Fruit fly (Drosophila melanogaster) whole organism, embryonic: Measurements from ENCODE around the gene CG4267.

Source experiments
- Blimp-1 ChIP-seq: fragments of 200-800 bp; sonication (Bioruptor generic); optimal IDR thresholded peaks from 3 replicates; lab custom pipeline; 2018; ENCODE audit warnings: missing biosample characterization, missing genetic modification characterization, mild to moderate bottlenecking, moderate library complexity, missing genetic modification reagents
- CG11085 ChIP-seq: fragments of 200-800 bp; sonication (Bioruptor generic); IDR thresholded peaks from 2 replicates; pipeline ENCODE4 v1.3.6; 2022; ENCODE audit warnings: missing biosample characterization, missing genetic modification characterization
- CG11695 ChIP-seq: fragments of 200-800 bp; sonication (Bioruptor generic); IDR thresholded peaks from 3 replicates; pipeline ENCODE4 v1.3.6; 2022; ENCODE audit warnings: missing biosample characterization, missing genetic modification characterization
- CG13287 ChIP-seq: fragments of 200-800 bp; sonication (Bioruptor generic); IDR thresholded peaks from 2 replicates; pipeline ENCODE4 v1.3.6; 2022; ENCODE audit warnings: missing biosample characterization, missing genetic modification characterization; ENCODE audit not compliant: partially characterized antibody
- CG13424 ChIP-seq: fragments of 200-800 bp; sonication (Bioruptor generic); optimal IDR thresholded peaks from 2 replicates; lab custom pipeline; 2019; ENCODE audit warnings: missing biosample characterization, mild to moderate bottlenecking, missing genetic modification characterization, moderate library complexity
- CG1529 ChIP-seq: fragments of 200-800 bp; sonication (Bioruptor generic); optimal IDR thresholded peaks from 3 replicates; lab custom pipeline; 2018; ENCODE audit warnings: missing biosample characterization, missing genetic modification characterization
- CG17186 ChIP-seq: fragments of 200-800 bp; sonication (Bioruptor generic); optimal IDR thresholded peaks from 3 replicates; lab custom pipeline; 2017; ENCODE audit warnings: missing biosample characterization, missing genetic modification reagents, missing genetic modification characterization
- CG17328 ChIP-seq: fragments of 200-800 bp; sonication (Bioruptor generic); IDR thresholded peaks from 2 replicates; pipeline ENCODE4 v1.3.6; 2022; ENCODE audit warnings: missing biosample characterization, missing genetic modification characterization
- CG17385 ChIP-seq: fragments of 200-800 bp; sonication (Bioruptor generic); optimal IDR thresholded peaks from 3 replicates; lab custom pipeline; 2018; ENCODE audit warnings: missing biosample characterization, mild to moderate bottlenecking, missing genetic modification characterization
- CG18476 ChIP-seq: fragments of 200-800 bp; sonication (Bioruptor generic); optimal IDR thresholded peaks from 2 replicates; lab custom pipeline; 2016; ENCODE audit warnings: missing biosample characterization, mild to moderate bottlenecking, missing genetic modification characterization
- CG30431 ChIP-seq: fragments of 200-800 bp; sonication (Bioruptor generic); optimal IDR thresholded peaks from 2 replicates; lab custom pipeline; 2017; ENCODE audit warnings: missing biosample characterization, missing genetic modification characterization
- CG34422 ChIP-seq: fragments of 200-800 bp; sonication (Bioruptor generic); IDR thresholded peaks from 3 replicates; pipeline ENCODE4 v1.3.6; 2022; ENCODE audit warnings: missing biosample characterization, missing genetic modification characterization
- CG43689 ChIP-seq: fragments of 200-800 bp; sonication (Bioruptor generic); IDR thresholded peaks from 2 replicates; pipeline ENCODE4 v1.3.6; 2022; ENCODE audit warnings: missing biosample characterization, missing genetic modification characterization
- CG4404 ChIP-seq: fragments of 200-800 bp; sonication (Bioruptor generic); IDR thresholded peaks from 2 replicates; pipeline ENCODE4 v1.3.6; 2022; ENCODE audit warnings: missing biosample characterization, missing genetic modification characterization
- CG6272 ChIP-seq: fragments of 200-800 bp; sonication (Bioruptor generic); IDR thresholded peaks from 2 replicates; pipeline ENCODE4 v1.3.6; 2022; ENCODE audit warnings: missing biosample characterization, missing genetic modification characterization
- CG9797 ChIP-seq: fragments of 200-800 bp; sonication (Bioruptor generic); optimal IDR thresholded peaks from 3 replicates; lab custom pipeline; 2018; ENCODE audit warnings: missing biosample characterization, mild to moderate bottlenecking, missing genetic modification characterization
- D19B ChIP-seq: fragments of 200-800 bp; sonication (Bioruptor generic); optimal IDR thresholded peaks from 2 replicates; lab custom pipeline; 2017; ENCODE audit warnings: missing biosample characterization, mild to moderate bottlenecking, missing genetic modification characterization
- Dip2 ChIP-seq: fragments of 200-800 bp; sonication (Bioruptor generic); IDR thresholded peaks from 2 replicates; pipeline ENCODE4 v1.3.6; 2022; ENCODE audit warnings: missing biosample characterization, missing genetic modification characterization
- Dp ChIP-seq: fragments of 200-800 bp; sonication (Bioruptor generic); optimal IDR thresholded peaks from 2 replicates; lab custom pipeline; 2018; ENCODE audit warnings: missing biosample characterization, mild to moderate bottlenecking, missing genetic modification characterization, moderate library complexity
- Drgx ChIP-seq: fragments of 200-800 bp; sonication (Bioruptor generic); IDR thresholded peaks from 2 replicates; pipeline ENCODE4 v1.3.6; 2022; ENCODE audit warnings: missing biosample characterization, missing genetic modification characterization
- Ets65A ChIP-seq: fragments of 200-800 bp; sonication (Bioruptor generic); peaks from one replicate; lab custom pipeline; 2016; ENCODE audit warnings: missing biosample characterization, missing genetic modification characterization
- Fer1 ChIP-seq: fragments of 200-800 bp; sonication (Bioruptor generic); optimal IDR thresholded peaks from 2 replicates; lab custom pipeline; 2017; ENCODE audit warnings: missing biosample characterization, mild to moderate bottlenecking, missing genetic modification characterization
- Gug ChIP-seq: fragments of 200-800 bp; sonication (Bioruptor generic); IDR thresholded peaks from 4 replicates; pipeline ENCODE4 v1.3.6; 2022; ENCODE audit warnings: missing biosample characterization, missing genetic modification characterization
- HLHmδ ChIP-seq: fragments of 200-800 bp; sonication (Bioruptor generic); optimal IDR thresholded peaks from 2 replicates; lab custom pipeline; 2018; ENCODE audit warnings: missing biosample characterization, mild to moderate bottlenecking, missing genetic modification characterization, moderate library complexity
- HmgZ ChIP-seq: fragments of 200-800 bp; sonication (Bioruptor generic); optimal IDR thresholded peaks from 2 replicates; lab custom pipeline; 2018; ENCODE audit warnings: missing biosample characterization, mild to moderate bottlenecking, missing genetic modification characterization
- Hmr ChIP-seq: fragments of 200-800 bp; sonication (Bioruptor generic); optimal IDR thresholded peaks from 3 replicates; lab custom pipeline; 2017; ENCODE audit warnings: mild to moderate bottlenecking, missing biosample characterization, missing genetic modification reagents, missing genetic modification characterization
- Hr3 ChIP-seq: fragments of 200-800 bp; sonication (Bioruptor generic); optimal IDR thresholded peaks from 3 replicates; lab custom pipeline; 2016; ENCODE audit warnings: missing biosample characterization, missing genetic modification characterization
- Oli ChIP-seq: fragments of 200-800 bp; sonication (Bioruptor generic); optimal IDR thresholded peaks from 2 replicates; lab custom pipeline; 2018; ENCODE audit warnings: missing biosample characterization, mild to moderate bottlenecking, missing genetic modification characterization, moderate library complexity
- ash1 ChIP-seq: fragments of 200-800 bp; sonication (Bioruptor generic); optimal IDR thresholded peaks from 2 replicates; lab custom pipeline; 2018; ENCODE audit warnings: missing biosample characterization, mild to moderate bottlenecking, missing genetic modification characterization
- bowl ChIP-seq: fragments of 200-800 bp; sonication (Bioruptor generic); IDR thresholded peaks from 2 replicates; pipeline ENCODE4 v1.3.6; 2022; ENCODE audit warnings: missing biosample characterization, missing genetic modification characterization
- caup ChIP-seq: fragments of 200-800 bp; sonication (Bioruptor generic); optimal IDR thresholded peaks from 3 replicates; lab custom pipeline; 2017; ENCODE audit warnings: missing biosample characterization, mild to moderate bottlenecking, missing genetic modification characterization, moderate library complexity; ENCODE audit not compliant: severe bottlenecking
- chinmo ChIP-seq: fragments of 200-800 bp; sonication (Bioruptor generic); IDR thresholded peaks from 4 replicates; pipeline ENCODE4 v1.3.6; 2022; ENCODE audit warnings: missing biosample characterization, missing genetic modification characterization; ENCODE audit not compliant: partially characterized antibody
- chm ChIP-seq: fragments of 200-800 bp; sonication (Bioruptor generic); IDR thresholded peaks from 2 replicates; pipeline ENCODE4 v1.3.6; 2022; ENCODE audit warnings: missing biosample characterization, missing genetic modification characterization
- crc ChIP-seq: fragments of 200-800 bp; sonication (Bioruptor generic); optimal IDR thresholded peaks from 2 replicates; lab custom pipeline; 2016; ENCODE audit warnings: missing biosample characterization, missing genetic modification characterization
- disco-r ChIP-seq: fragments of 200-800 bp; sonication (Bioruptor generic); optimal IDR thresholded peaks from 2 replicates; lab custom pipeline; 2016; ENCODE audit warnings: missing biosample characterization, missing genetic modification characterization
- emc ChIP-seq: fragments of 200-800 bp; sonication (Bioruptor generic); optimal IDR thresholded peaks from 2 replicates; lab custom pipeline; 2016; ENCODE audit warnings: missing biosample characterization, missing genetic modification characterization
- gcm ChIP-seq: fragments of 200-800 bp; sonication (Bioruptor generic); optimal IDR thresholded peaks from 2 replicates; lab custom pipeline; 2019; ENCODE audit warnings: missing biosample characterization, mild to moderate bottlenecking, missing genetic modification characterization, moderate library complexity
- hb ChIP-seq: fragments of 200-800 bp; sonication (Bioruptor generic); IDR thresholded peaks from 3 replicates; pipeline ENCODE4 v1.3.6; 2022; ENCODE audit warnings: missing biosample characterization, missing genetic modification characterization; ENCODE audit not compliant: partially characterized antibody
- insv ChIP-seq, 2 experiments: fragments of 200-800 bp; sonication (Bioruptor generic); optimal IDR thresholded peaks; 3 replicates each; lab custom pipeline; 2016 to 2018; ENCODE audit warnings: missing biosample characterization in 2 of 2, missing genetic modification characterization in 2 of 2
- knrl ChIP-seq: fragments of 200-800 bp; sonication (Bioruptor generic); IDR thresholded peaks from 3 replicates; pipeline ENCODE4 v1.3.6; 2022; ENCODE audit warnings: missing biosample characterization, missing genetic modification characterization; ENCODE audit not compliant: partially characterized antibody
- nmo ChIP-seq: fragments of 200-800 bp; sonication (Bioruptor generic); optimal IDR thresholded peaks from 2 replicates; lab custom pipeline; 2018; ENCODE audit warnings: missing biosample characterization, mild to moderate bottlenecking, missing genetic modification characterization, moderate library complexity
- otp ChIP-seq: fragments of 200-800 bp; sonication (Bioruptor generic); IDR thresholded peaks from 3 replicates; pipeline ENCODE4, ENCODE4 v1.3.6; 2022; ENCODE audit warnings: missing biosample characterization, missing genetic modification characterization
- psq ChIP-seq: fragments of 200-800 bp; sonication (Bioruptor generic); optimal IDR thresholded peaks from 2 replicates; lab custom pipeline; 2017; ENCODE audit warnings: missing biosample characterization, missing genetic modification characterization
- salm ChIP-seq: fragments of 200-800 bp; sonication (Bioruptor generic); optimal IDR thresholded peaks from 2 replicates; lab custom pipeline; 2018; ENCODE audit warnings: missing biosample characterization, mild to moderate bottlenecking, missing genetic modification characterization
- sens ChIP-seq: fragments of 200-800 bp; sonication (Bioruptor generic); peaks from one replicate; lab custom pipeline; 2016; ENCODE audit warnings: missing biosample characterization, missing genetic modification characterization
- tup ChIP-seq: fragments of 200-800 bp; sonication (Bioruptor generic); optimal IDR thresholded peaks from 2 replicates; lab custom pipeline; 2016; ENCODE audit warnings: missing biosample characterization, mild to moderate bottlenecking, missing genetic modification characterization, moderate library complexity
- unc-4 ChIP-seq: fragments of 200-800 bp; sonication (Bioruptor generic); IDR thresholded peaks from 2 replicates; pipeline ENCODE4 v1.3.6; 2022; ENCODE audit warnings: missing biosample characterization, missing genetic modification characterization; ENCODE audit not compliant: partially characterized antibody
- wek ChIP-seq: fragments of 200-800 bp; sonication (Bioruptor generic); optimal IDR thresholded peaks from 3 replicates; lab custom pipeline; 2018; ENCODE audit warnings: missing biosample characterization, mild to moderate bottlenecking, missing genetic modification characterization, moderate library complexity
- z ChIP-seq: fragments of 200-800 bp; sonication (Bioruptor generic); IDR thresholded peaks from 3 replicates; pipeline ENCODE4 v1.3.6; 2022; ENCODE audit warnings: missing biosample characterization, missing genetic modification characterization
- zen ChIP-seq: fragments of 200-800 bp; sonication (Bioruptor generic); optimal IDR thresholded peaks from 3 replicates; lab custom pipeline; 2018; ENCODE audit warnings: missing biosample characterization, mild to moderate bottlenecking, missing genetic modification characterization, moderate library complexity

CG4267 gene

DNA sequence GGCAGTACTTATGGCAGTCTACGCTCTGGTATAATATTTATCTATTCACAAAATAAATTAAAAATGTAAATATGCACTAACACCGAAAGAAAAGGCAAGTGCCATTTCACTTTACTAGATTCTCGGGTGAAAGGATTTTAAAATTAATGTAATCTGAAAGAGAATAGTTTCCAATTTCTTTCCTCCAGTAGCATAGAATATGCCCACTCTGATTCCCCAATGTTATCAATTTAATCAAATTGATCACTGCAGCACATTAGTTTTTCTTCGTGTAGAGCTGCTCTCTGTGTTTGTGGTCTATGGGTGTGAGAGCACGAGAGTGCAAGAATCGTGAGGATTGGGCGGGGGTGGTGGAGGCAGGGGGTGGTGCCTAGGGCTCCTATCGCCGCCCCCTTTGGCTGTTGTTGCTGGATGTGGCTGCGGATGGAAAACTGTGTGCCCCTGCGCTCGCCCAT lies 41.0 kb upstream of the CG4267 start (continued):
- peak; percentile 77 for TF ChIP-seq CG17385
- peak; percentile 83 for TF ChIP-seq otp (GFP tag; lab: Robert Waterston, UW)
- TF ChIP-seq hb = no peak
- no peak for TF ChIP-seq CG13287
- TF ChIP-seq Dp (GFP tag; lab: Kevin White, UChicago) = no peak
- peak; percentile 88 for TF ChIP-seq Drgx (GFP tag; lab: Robert Waterston, UW)
- TF ChIP-seq CG43689 (GFP tag; lab: Robert Waterston, UW) = no peak
- TF ChIP-seq CG6272 (GFP tag; lab: Robert Waterston, UW) = peak; percentile 65
- peak; percentile 4; the same call in 1 of the 3 replicates for TF ChIP-seq z
- TF ChIP-seq Ets65A (GFP tag; lab: Kevin White, UChicago) = peak; percentile 94
- TF ChIP-seq D19B = no peak
- TF ChIP-seq CG9797 = peak; percentile 8
- no peak for TF ChIP-seq CG11085
- TF ChIP-seq salm = peak; percentile 73
- no peak for TF ChIP-seq HmgZ (tag; lab: Kevin White, UChicago)
- peak; percentile 42 for TF ChIP-seq crc (GFP tag; lab: Kevin White, UChicago)
- peak; percentile 64 for TF ChIP-seq tup
- peak; percentile 74 for TF ChIP-seq CG18476 (GFP tag; lab: Kevin White, UChicago)
- TF ChIP-seq Hr3 = peak; percentile 82
- TF ChIP-seq Blimp-1 (GFP tag; lab: Kevin White, UChicago) = peak; percentile 91
- TF ChIP-seq unc-4 (GFP tag; lab: Robert Waterston, UW) = no peak
- peak; percentile 57 for TF ChIP-seq caup
- peak; percentile 91 for TF ChIP-seq CG1529 (GFP tag; lab: Kevin White, UChicago)
- TF ChIP-seq psq (GFP tag; lab: Kevin White, UChicago) = no peak
- peak; percentile 76 for TF ChIP-seq zen
- peak; percentile 75 for TF ChIP-seq CG30431
- TF ChIP-seq chm = peak; percentile 72
- TF ChIP-seq CG11695 (GFP tag; lab: Robert Waterston, UW) = peak; percentile 54; the same call in 1 of the 3 replicates
- TF ChIP-seq nmo (GFP tag; lab: Kevin White, UChicago) = peak; percentile 94
- no peak for TF ChIP-seq bowl (GFP tag; lab: Robert Waterston, UW)
- peak; percentile 87 for TF ChIP-seq CG13424 (tag; lab: Kevin White, UChicago)
- TF ChIP-seq CG4404 = peak; percentile 59
- TF ChIP-seq chinmo = no peak
- TF ChIP-seq Dip2 (GFP tag; lab: Robert Waterston, UW) = no peak
- peak; percentile 71 for TF ChIP-seq CG17186
- peak; percentile 8 for TF ChIP-seq emc
- TF ChIP-seq Gug (GFP tag; lab: Robert Waterston, UW) = peak; percentile 42; the same call in 2 of the 4 replicates
- TF ChIP-seq disco-r (GFP tag; lab: Kevin White, UChicago) = peak; percentile 53
- peak; percentile 84 for TF ChIP-seq CG17328 (GFP tag; lab: Robert Waterston, UW)
- TF ChIP-seq Fer1 = peak; percentile 53
- peak; percentile 98 for TF ChIP-seq sens
- peak; percentile 66 for TF ChIP-seq wek (GFP tag; lab: Kevin White, UChicago)
- TF ChIP-seq insv (GFP tag; optimal IDR thresholded peaks at IDR 0.05; lab: Kevin White, UChicago) = no peak
- TF ChIP-seq gcm (GFP tag; lab: Kevin White, UChicago) = peak; percentile 86
- peak; percentile 88 for TF ChIP-seq Oli (tag; lab: Kevin White, UChicago)
- TF ChIP-seq knrl (GFP tag; lab: Robert Waterston, UW) = 0 out of 3 replicates have a peak, but pooled peaks have one; percentile 12
- peak; percentile 80; the same call in 2 of the 3 replicates for TF ChIP-seq CG34422
- no peak for TF ChIP-seq HLHmδ (GFP tag; lab: Kevin White, UChicago)
- no peak for TF ChIP-seq ash1
- TF ChIP-seq Hmr = peak; percentile 45
